Worm (Caenorhabditis elegans) whole organism, late embryonic: ENCODE measurements around the gene cyp-35A4.

ENCODE experiments used
- F13H6.1 ChIP-seq: sonication (generic microtip); optimal IDR thresholded peaks from 2 replicates; lab custom pipeline; 2016; ENCODE audit warnings: missing genetic modification characterization, missing compliant biosample characterization
- K09A11.1 ChIP-seq: sonication (generic microtip); optimal IDR thresholded peaks from 2 replicates; lab custom pipeline; 2017; ENCODE audit warnings: antibody characterized with exemption, mild to moderate bottlenecking, missing genetic modification characterization, missing compliant biosample characterization; ENCODE audit not compliant: insufficient read depth
- ama-1 ChIP-seq: fragments of 150-350 bp; optimal IDR thresholded peaks from 2 replicates; lab custom pipeline; 2014
- ceh-14 ChIP-seq: sonication (generic microtip); optimal IDR thresholded peaks from 2 replicates; lab custom pipeline; 2016; ENCODE audit warnings: missing genotype, missing genetic modification characterization, missing compliant biosample characterization
- ceh-19 ChIP-seq: fragments of 200-800 bp; sonication (Bioruptor generic); optimal IDR thresholded peaks from 2 replicates; lab custom pipeline; 2018; ENCODE audit warnings: mild to moderate bottlenecking, missing genetic modification characterization, missing compliant biosample characterization
- ceh-24 ChIP-seq: sonication (generic microtip); optimal IDR thresholded peaks from 2 replicates; lab custom pipeline; 2016; ENCODE audit warnings: mild to moderate bottlenecking, missing genetic modification characterization, missing compliant biosample characterization
- ceh-30 ChIP-seq: fragments of 150-350 bp; optimal IDR thresholded peaks from 2 replicates; lab custom pipeline; 2014; ENCODE audit warnings: missing biosample characterization, missing genetic modification characterization
- ceh-31 ChIP-seq: sonication (generic microtip); optimal IDR thresholded peaks from 2 replicates; lab custom pipeline; 2016; ENCODE audit warnings: missing genetic modification characterization, missing compliant biosample characterization
- ceh-45 ChIP-seq: fragments of 200-800 bp; sonication (Bioruptor generic); IDR thresholded peaks from 2 replicates; pipeline ENCODE4 v1.3.6; 2022; ENCODE audit warnings: missing genetic modification reagents, missing genetic modification characterization, missing compliant biosample characterization
- ceh-48 ChIP-seq: sonication (generic microtip); optimal IDR thresholded peaks from 2 replicates; lab custom pipeline; 2016; ENCODE audit warnings: missing genetic modification characterization, inconsistent platforms, missing compliant biosample characterization
- ceh-9 ChIP-seq: sonication (generic microtip); optimal IDR thresholded peaks from 2 replicates; lab custom pipeline; 2016; ENCODE audit warnings: mild to moderate bottlenecking, missing genetic modification characterization, inconsistent platforms, missing compliant biosample characterization
- dmd-4 ChIP-seq: sonication (generic microtip); optimal IDR thresholded peaks from 2 replicates; lab custom pipeline; 2016; ENCODE audit warnings: borderline replicate concordance, missing genetic modification characterization, missing compliant biosample characterization
- elt-4 ChIP-seq: sonication (generic microtip); optimal IDR thresholded peaks from 2 replicates; lab custom pipeline; 2016; ENCODE audit warnings: missing genetic modification characterization, missing compliant biosample characterization
- ets-4 ChIP-seq: sonication (generic microtip); optimal IDR thresholded peaks from 2 replicates; lab custom pipeline; 2016; ENCODE audit warnings: missing genetic modification characterization, missing compliant biosample characterization
- eyg-1 ChIP-seq: sonication (generic microtip); optimal IDR thresholded peaks from 2 replicates; lab custom pipeline; 2016; ENCODE audit warnings: missing genotype, missing genetic modification characterization, missing compliant biosample characterization
- fax-1 ChIP-seq: sonication (generic microtip); optimal IDR thresholded peaks from 2 replicates; lab custom pipeline; 2016; ENCODE audit warnings: missing genotype, missing genetic modification characterization, missing compliant biosample characterization
- fkh-10 ChIP-seq: fragments of 150-350 bp; optimal IDR thresholded peaks from 2 replicates; lab custom pipeline; 2014; ENCODE audit warnings: missing biosample characterization, missing genetic modification reagents, missing genetic modification characterization
- fkh-6 ChIP-seq: sonication (generic microtip); optimal IDR thresholded peaks from 2 replicates; lab custom pipeline; 2016; ENCODE audit warnings: missing genetic modification characterization, missing compliant biosample characterization
- hlh-13 ChIP-seq: fragments of 200-800 bp; sonication (Bioruptor generic); optimal IDR thresholded peaks from 2 replicates; lab custom pipeline; 2018; ENCODE audit warnings: mild to moderate bottlenecking, missing genetic modification characterization, missing compliant biosample characterization
- hlh-15 ChIP-seq: sonication (generic microtip); optimal IDR thresholded peaks from 2 replicates; lab custom pipeline; 2016; ENCODE audit warnings: missing genetic modification characterization, missing compliant biosample characterization
- hlh-30 ChIP-seq: sonication (generic microtip); optimal IDR thresholded peaks from 2 replicates; lab custom pipeline; 2017; ENCODE audit warnings: antibody characterized with exemption, missing genetic modification characterization, missing compliant biosample characterization; ENCODE audit not compliant: insufficient read depth
- hlh-6 ChIP-seq: sonication (generic microtip); optimal IDR thresholded peaks from 2 replicates; lab custom pipeline; 2016; ENCODE audit warnings: missing genotype, missing genetic modification characterization, missing compliant biosample characterization
- hlh-8 ChIP-seq: sonication (generic microtip); optimal IDR thresholded peaks from 2 replicates; lab custom pipeline; 2016; ENCODE audit warnings: missing genotype, missing genetic modification characterization, missing compliant biosample characterization
- lim-6 ChIP-seq: sonication (generic microtip); optimal IDR thresholded peaks from 2 replicates; lab custom pipeline; 2016; ENCODE audit warnings: missing genetic modification characterization, missing compliant biosample characterization
- nfya-1 ChIP-seq: sonication (generic microtip); optimal IDR thresholded peaks from 2 replicates; lab custom pipeline; 2017; ENCODE audit warnings: missing genetic modification characterization, mild to moderate bottlenecking, missing compliant biosample characterization, antibody characterized with exemption, moderate library complexity
- nhr-232 ChIP-seq: sonication (generic microtip); optimal IDR thresholded peaks from 2 replicates; lab custom pipeline; 2016; ENCODE audit warnings: missing genetic modification characterization, missing compliant biosample characterization
- odd-2 ChIP-seq: sonication (generic microtip); optimal IDR thresholded peaks from 2 replicates; lab custom pipeline; 2017; ENCODE audit warnings: antibody characterized with exemption, mild to moderate bottlenecking, missing genetic modification characterization, missing compliant biosample characterization
- pag-3 ChIP-seq: sonication (generic microtip); optimal IDR thresholded peaks from 2 replicates; lab custom pipeline; 2016; ENCODE audit warnings: missing compliant biosample characterization, missing genetic modification characterization, borderline replicate concordance
- pax-1 ChIP-seq: fragments of 150-350 bp; optimal IDR thresholded peaks from 2 replicates; lab custom pipeline; 2014; ENCODE audit warnings: missing biosample characterization, missing genetic modification characterization
- pha-2 ChIP-seq: sonication (generic microtip); optimal IDR thresholded peaks from 2 replicates; lab custom pipeline; 2017; ENCODE audit warnings: mild to moderate bottlenecking, missing genetic modification characterization, missing compliant biosample characterization
- pros-1 ChIP-seq: fragments of 150-350 bp; optimal IDR thresholded peaks from 2 replicates; lab custom pipeline; 2014; ENCODE audit warnings: missing biosample characterization, missing genetic modification reagents, missing genetic modification characterization
- ref-2 ChIP-seq: sonication (generic microtip); optimal IDR thresholded peaks from 2 replicates; lab custom pipeline; 2016; ENCODE audit warnings: missing genetic modification characterization, missing compliant biosample characterization
- sox-4 ChIP-seq: sonication (generic microtip); optimal IDR thresholded peaks from 2 replicates; lab custom pipeline; 2017; ENCODE audit warnings: mild to moderate bottlenecking, missing genetic modification characterization, inconsistent platforms, missing compliant biosample characterization
- ttx-3 ChIP-seq: sonication (generic microtip); optimal IDR thresholded peaks from 2 replicates; lab custom pipeline; 2016; ENCODE audit warnings: missing genetic modification reagents, missing genetic modification characterization, missing compliant biosample characterization
- unc-3 ChIP-seq, 2 experiments: fragments of 200-800 bp in 1 of 2; sonication (Bioruptor generic) in 1 of 2; sonication (generic microtip) in 1 of 2; conservative IDR thresholded peaks in 1 of 2; optimal IDR thresholded peaks in 1 of 2; 2 replicates each; pipeline versions ENCODE4 v1.3.6 to Lab custom; 2016 to 2022; ENCODE audit warnings: missing compliant biosample characterization in 2 of 2, missing genetic modification characterization in 2 of 2, missing genetic modification reagents in 1 of 2
- unc-42 ChIP-seq: sonication (generic microtip); optimal IDR thresholded peaks from 2 replicates; lab custom pipeline; 2016; ENCODE audit warnings: missing genotype, missing genetic modification characterization, missing compliant biosample characterization

cyp-35A4 gene

DNA sequence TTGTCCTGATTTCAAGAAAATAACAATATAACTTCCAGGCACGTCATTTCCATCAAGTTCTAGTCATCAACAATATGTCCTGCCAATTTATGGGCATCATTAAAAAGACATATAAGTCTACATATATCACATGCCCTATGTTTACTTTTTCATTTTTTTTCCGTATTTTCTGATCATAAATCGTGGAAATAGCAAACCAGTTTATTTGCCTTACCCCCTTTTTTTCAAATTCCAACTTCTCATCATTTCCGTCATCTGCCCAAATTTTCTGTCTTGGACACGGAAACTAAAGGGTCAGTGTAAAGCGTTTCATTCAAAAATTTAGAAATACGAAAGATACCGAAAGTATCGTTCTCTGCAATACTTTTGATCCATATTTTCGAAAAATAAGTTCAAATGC, 39.1 kb upstream of the cyp-35A4 start:
- no peak for TF ChIP-seq nfya-1
- TF ChIP-seq ceh-9 (tag; lab: Kevin White, UChicago), result no peak
- no peak for TF ChIP-seq pax-1 (tag; lab: Kevin White, UChicago)
- no peak for TF ChIP-seq ceh-24 (tag; lab: Kevin White, UChicago)
- TF ChIP-seq fkh-6 (tag; lab: Kevin White, UChicago), result no peak
- TF ChIP-seq F13H6.1 (tag; lab: Kevin White, UChicago), result no peak

DNA sequence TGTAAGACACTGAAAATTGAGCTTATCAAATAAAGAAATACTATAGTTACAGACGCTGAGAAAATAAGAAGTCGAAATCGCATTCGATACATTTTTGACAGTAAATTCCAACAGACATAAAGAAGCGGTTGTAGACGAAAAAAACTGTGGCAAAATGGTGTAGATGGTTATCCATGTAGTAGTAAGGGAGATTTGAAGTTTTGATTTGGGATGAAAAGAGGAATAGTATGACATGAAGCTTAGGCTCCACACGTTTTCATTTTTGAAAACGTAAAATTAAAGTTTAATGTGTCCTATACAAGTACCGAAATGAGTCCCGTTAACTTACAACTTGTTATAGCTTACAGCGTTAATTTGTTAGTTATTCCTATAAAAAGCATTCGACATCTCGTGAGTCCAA, 37.4 kb upstream of the cyp-35A4 start, which contains the start of gene K09D9.9:
K09D9.9 (minus strand) TSS at position 101 of the 400 bp plus-strand sequence.
- no peak for TF ChIP-seq unc-42 (tag; lab: Kevin White, UChicago)
- TF ChIP-seq hlh-13, result no peak
- no peak for TF ChIP-seq ceh-19 (GFP tag; lab: Kevin White, UChicago)
- no peak for TF ChIP-seq hlh-15 (tag; lab: Kevin White, UChicago)
- TF ChIP-seq sox-4 (tag; lab: Kevin White, UChicago), result no peak
- TF ChIP-seq ama-1 (lab: Kevin White, UChicago), result no peak
- no peak for TF ChIP-seq ttx-3
- no peak for TF ChIP-seq elt-4 (tag; lab: Kevin White, UChicago)
- no peak for TF ChIP-seq ref-2 (tag; lab: Kevin White, UChicago)
- no peak for TF ChIP-seq unc-3 (GFP tag; conservative IDR thresholded peaks at IDR 0.05; lab: Robert Waterston, UW)
- TF ChIP-seq unc-3 (tag; optimal IDR thresholded peaks at IDR 0.05; lab: Kevin White, UChicago), result no peak
- TF ChIP-seq K09A11.1 (tag; lab: Kevin White, UChicago), result no peak
- TF ChIP-seq ceh-24 (tag; lab: Kevin White, UChicago), result no peak
- no peak for TF ChIP-seq hlh-30 (tag; lab: Kevin White, UChicago)
- TF ChIP-seq ceh-14 (tag; lab: Kevin White, UChicago), result no peak
- TF ChIP-seq ceh-45 (GFP tag; lab: Robert Waterston, UW), result no peak
- TF ChIP-seq ets-4 (tag; lab: Kevin White, UChicago), result no peak
- TF ChIP-seq ceh-31 (tag; lab: Kevin White, UChicago), result no peak
- TF ChIP-seq, all 69 proteins: peak for 0

DNA sequence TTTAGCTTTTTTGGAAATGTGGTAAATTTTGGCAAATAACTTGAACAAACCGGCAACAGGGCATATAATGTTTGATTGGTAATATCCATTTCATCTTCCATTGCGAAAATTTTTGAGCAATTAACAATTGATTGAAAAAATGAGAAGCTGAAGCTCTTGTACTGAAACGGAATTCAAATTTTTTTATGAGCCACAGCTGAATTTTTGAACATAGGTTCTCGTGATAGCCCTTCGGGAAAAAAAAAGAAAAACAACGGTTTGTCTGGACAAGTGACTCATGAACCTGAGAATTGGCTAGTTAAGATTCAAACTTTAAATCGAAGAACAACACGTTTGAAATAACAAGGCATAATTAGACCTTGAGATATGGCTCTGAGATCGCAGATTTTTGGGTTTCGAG, 35.6 kb upstream of the cyp-35A4 start, which contains the start of gene srx-62:
srx-62 (minus strand) TSS at position 101 of the 400 bp plus-strand sequence.
- TF ChIP-seq ceh-30 (tag; lab: Kevin White, UChicago), result no peak
- no peak for TF ChIP-seq hlh-6
- no peak for TF ChIP-seq dmd-4 (tag; lab: Kevin White, UChicago)
- TF ChIP-seq odd-2 (tag; lab: Kevin White, UChicago), result no peak
- no peak for TF ChIP-seq ceh-48 (tag; lab: Kevin White, UChicago)
- no peak for TF ChIP-seq eyg-1
- no peak for TF ChIP-seq pros-1 (tag; lab: Kevin White, UChicago)
- TF ChIP-seq ref-2 (tag; lab: Kevin White, UChicago), result no peak
- no peak for TF ChIP-seq hlh-8
- no peak for TF ChIP-seq ceh-9 (tag; lab: Kevin White, UChicago)
- TF ChIP-seq pag-3, result no peak
- TF ChIP-seq fkh-10 (GFP tag; lab: Kevin White, UChicago), result no peak
- no peak for TF ChIP-seq ceh-24 (tag; lab: Kevin White, UChicago)
- TF ChIP-seq pha-2 (tag; lab: Kevin White, UChicago), result no peak
- TF ChIP-seq hlh-15 (tag; lab: Kevin White, UChicago), result no peak
- TF ChIP-seq, all 69 proteins: peak for 0

DNA sequence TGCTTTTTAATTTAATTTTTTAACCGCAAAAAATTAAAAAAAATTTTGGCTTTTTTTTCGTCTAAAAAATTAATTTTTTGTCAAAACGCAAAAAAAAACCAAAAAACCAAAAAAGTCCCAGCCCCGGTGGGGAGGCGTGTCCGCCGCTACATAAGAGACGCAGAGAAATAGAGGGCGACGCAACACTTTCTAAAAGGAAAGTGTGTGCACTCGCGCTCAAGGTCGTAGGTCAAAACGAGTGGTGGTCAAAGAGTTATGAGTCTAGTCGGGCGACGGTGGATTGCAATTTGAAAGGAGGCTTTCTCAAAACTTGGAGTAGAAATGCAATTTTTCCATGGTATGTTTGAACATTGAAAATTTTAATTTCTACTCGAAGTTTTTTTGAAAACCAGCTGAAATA, 26.8 kb upstream of the cyp-35A4 start:
- TF ChIP-seq dmd-4 (tag; lab: Kevin White, UChicago) (no peak), fax-1 (no peak), hlh-8 (no peak), lim-6 (tag; lab: Kevin White, UChicago) (no peak), ceh-48 (tag; lab: Kevin White, UChicago) (no peak), ama-1 (lab: Kevin White, UChicago) (no peak), nhr-232 (no peak), pha-2 (tag; lab: Kevin White, UChicago) (no peak), ceh-14 (tag; lab: Kevin White, UChicago) (no peak)
